Fruit fly (Drosophila melanogaster): ENCODE results near the gene cpo.

cpo gene

dm6 chr3R:18006483-18006882 lies 86.9 kb downstream of the cpo start:
- TF ChIP-seq Deaf1 (tag; optimal IDR thresholded peaks at IDR 0.05) (no peak), crol (GFP tag; IDR thresholded peaks at IDR 0.05) (0 out of 2 replicates have a peak, but pooled peaks have one; percentile 14), Hr39 (optimal IDR thresholded peaks at IDR 0.05) (peak; percentile 93), CG3726 (GFP tag; IDR thresholded peaks at IDR 0.05) (0 out of 3 replicates have a peak, but pooled peaks have one; percentile 40), Dref (GFP tag; IDR thresholded peaks at IDR 0.05) (no peak), CG7556 (GFP tag; optimal IDR thresholded peaks at IDR 0.05) (no peak)

- TF ChIP-seq CG11247 (GFP tag; IDR thresholded peaks at IDR 0.05) = 0 out of 2 replicates have a peak, but pooled peaks have one; percentile 23
- TF ChIP-seq dysf (GFP tag; IDR thresholded peaks at IDR 0.05) = no peak
- TF ChIP-seq Hr39 (optimal IDR thresholded peaks at IDR 0.05) = peak; percentile 23
- peak in 1 of 2 experiments; percentile 65 for TF ChIP-seq Dfd (GFP tag; optimal IDR thresholded peaks at IDR 0.05)
Observed at dm6 chr3R:18013149-18013548, 93.5 kb downstream of the cpo start.

- TF ChIP-seq Dfd (GFP tag; optimal IDR thresholded peaks at IDR 0.05) = peak in 1 of 2 experiments; percentile 69
- peak; percentile 64 for TF ChIP-seq E2f2 (GFP tag; IDR thresholded peaks at IDR 0.05)
- no peak for TF ChIP-seq crol (GFP tag; IDR thresholded peaks at IDR 0.05)
- TF ChIP-seq CG31388 (GFP tag; optimal IDR thresholded peaks at IDR 0.05) = no peak
- TF ChIP-seq Hmr (GFP tag; optimal IDR thresholded peaks at IDR 0.05) = no peak
- no peak for TF ChIP-seq CG2889 (GFP tag; IDR thresholded peaks at IDR 0.05)
- TF ChIP-seq NK7.1 (GFP tag; optimal IDR thresholded peaks at IDR 0.05) = no peak
- no peak for TF ChIP-seq CG12299 (tag; optimal IDR thresholded peaks at IDR 0.05)
- TF ChIP-seq ato (GFP tag; IDR thresholded peaks at IDR 0.05; ENCODE audit: partially characterized antibody) = no peak
- no peak for TF ChIP-seq CG4730 (GFP tag; IDR thresholded peaks at IDR 0.05)
- TF ChIP-seq CG9609 (GFP tag; optimal IDR thresholded peaks at IDR 0.05) = no peak
- TF ChIP-seq Lim3 (GFP tag; IDR thresholded peaks at IDR 0.05) = no peak
- peak; percentile 66 for TF ChIP-seq cg (GFP tag; optimal IDR thresholded peaks at IDR 0.05)
- TF ChIP-seq CG8089 (GFP tag; optimal IDR thresholded peaks at IDR 0.05) = no peak
- TF ChIP-seq ara (GFP tag; IDR thresholded peaks at IDR 0.05) = no peak
- TF ChIP-seq CG8290 (GFP tag; optimal IDR thresholded peaks at IDR 0.05) = no peak
- no peak for TF ChIP-seq CG8290 (tag; optimal IDR thresholded peaks at IDR 0.05)
- TF ChIP-seq ssp (GFP tag; IDR thresholded peaks at IDR 0.05) = no peak
- no peak for TF ChIP-seq dimm (GFP tag; IDR thresholded peaks at IDR 0.05)
- TF ChIP-seq CG11695 (GFP tag; IDR thresholded peaks at IDR 0.05) = no peak
- TF ChIP-seq CG3847 (GFP tag; IDR thresholded peaks at IDR 0.05) = no peak
- TF ChIP-seq ken (GFP tag; IDR thresholded peaks at IDR 0.05) = no peak
- no peak for TF ChIP-seq Usf (GFP tag; optimal IDR thresholded peaks at IDR 0.05)
- peak; percentile 16 for TF ChIP-seq CG15479 (GFP tag; optimal IDR thresholded peaks at IDR 0.05)
- no peak for TF ChIP-seq twi (tag; optimal IDR thresholded peaks at IDR 0.05)
- no peak for TF ChIP-seq CG3726 (GFP tag; IDR thresholded peaks at IDR 0.05)
- TF ChIP-seq CG17359 (tag; optimal IDR thresholded peaks at IDR 0.05) = no peak
- TF ChIP-seq chinmo (GFP tag; IDR thresholded peaks at IDR 0.05; ENCODE audit: partially characterized antibody) = no peak
- TF ChIP-seq chif (GFP tag; optimal IDR thresholded peaks at IDR 0.05) = no peak
- 0 out of 2 replicates have a peak, but pooled peaks have one; percentile 19 for TF ChIP-seq CG42726 (GFP tag; IDR thresholded peaks at IDR 0.05; ENCODE audit: partially characterized antibody)
- TF ChIP-seq nom (GFP tag; optimal IDR thresholded peaks at IDR 0.05) = no peak
- TF ChIP-seq lola (GFP tag; optimal IDR thresholded peaks at IDR 0.05) = no peak
- no peak for TF ChIP-seq CG6854 (GFP tag; optimal IDR thresholded peaks at IDR 0.05)
- no peak for TF ChIP-seq pum (GFP tag; optimal IDR thresholded peaks at IDR 0.05)
- no peak for TF ChIP-seq Atf3 (GFP tag; optimal IDR thresholded peaks at IDR 0.05)
- TF ChIP-seq sens (GFP tag) = peak; percentile 52
- TF ChIP-seq CG7372 (GFP tag; IDR thresholded peaks at IDR 0.05) = no peak
- TF ChIP-seq Dp (GFP tag; optimal IDR thresholded peaks at IDR 0.05) = peak; percentile 25
- TF ChIP-seq mirr (GFP tag; optimal IDR thresholded peaks at IDR 0.05) = no peak
- no peak for TF ChIP-seq CG7786 (GFP tag; optimal IDR thresholded peaks at IDR 0.05)
- TF ChIP-seq HLH54F (GFP tag; optimal IDR thresholded peaks at IDR 0.05) = no peak
Observed at dm6 chr3R:18015705-18016397, 96.2 kb downstream of the cpo start.

Data from whole organism, embryonic.